Worm (Caenorhabditis elegans) whole organism, L4 larva: ENCODE results near the gene F40F8.5.
A peak's percentile ranks its signal among the peaks of the same experiment; 100 is the strongest.

Experiments
- D1046.2 ChIP-seq: fragments of 200-800 bp; sonication (Bioruptor generic); IDR thresholded peaks from 2 replicates; pipeline ENCODE4 v1.3.6; 2022; ENCODE audit warnings: missing genetic modification characterization, missing compliant biosample characterization
- F26F4.8 ChIP-seq: fragments of 200-800 bp; sonication (Bioruptor generic); conservative IDR thresholded peaks from 2 replicates; pipeline ENCODE4 v1.3.6; 2022; ENCODE audit warnings: missing genetic modification characterization, missing compliant biosample characterization
- F37D6.2 ChIP-seq: sonication (generic microtip); optimal IDR thresholded peaks from 2 replicates; lab custom pipeline; 2016; ENCODE audit warnings: mild to moderate bottlenecking, missing genetic modification characterization, missing compliant biosample characterization
- T20F7.1 ChIP-seq: fragments of 200-800 bp; sonication (Bioruptor generic); optimal IDR thresholded peaks from 2 replicates; lab custom pipeline; 2018; ENCODE audit warnings: mild to moderate bottlenecking, missing genetic modification characterization, missing compliant biosample characterization
- Y48G9A.11 ChIP-seq: fragments of 200-800 bp; sonication (Bioruptor generic); IDR thresholded peaks from 2 replicates; pipeline ENCODE4 v1.3.6; 2022; ENCODE audit warnings: missing genetic modification reagents, missing genetic modification characterization, missing compliant biosample characterization
- Y5F2A.4 ChIP-seq: fragments of 200-800 bp; sonication (Bioruptor generic); optimal IDR thresholded peaks from 2 replicates; lab custom pipeline; 2018; ENCODE audit warnings: mild to moderate bottlenecking, missing genetic modification characterization, missing compliant biosample characterization
- ZK337.2 ChIP-seq: fragments of 200-800 bp; sonication (Bioruptor generic); IDR thresholded peaks from 2 replicates; pipeline ENCODE4 v1.3.6; 2022; ENCODE audit warnings: missing genetic modification reagents, missing genetic modification characterization, missing compliant biosample characterization
- ZK546.5 ChIP-seq, 2 experiments: sonication (generic microtip); optimal IDR thresholded peaks; 2 replicates each; lab custom pipeline; 2017; ENCODE audit warnings: missing biosample characterization in 2 of 2, missing genetic modification characterization in 2 of 2
- aly-2 ChIP-seq: sonication (generic microtip); optimal IDR thresholded peaks from 2 replicates; lab custom pipeline; 2018; ENCODE audit warnings: missing biosample characterization, missing genetic modification characterization
- ama-1 ChIP-seq: fragments of 150-350 bp; optimal IDR thresholded peaks from 2 replicates; lab custom pipeline; 2014; ENCODE audit warnings: inconsistent platforms, mixed read lengths
- arid-1 ChIP-seq: fragments of 200-800 bp; sonication (Bioruptor generic); conservative IDR thresholded peaks from 2 replicates; pipeline ENCODE4 v1.3.6; 2022; ENCODE audit warnings: missing genetic modification reagents, missing genetic modification characterization, missing compliant biosample characterization
- ceh-20 ChIP-seq: fragments of 200-800 bp; sonication (Bioruptor generic); IDR thresholded peaks from 2 replicates; pipeline ENCODE4 v1.3.6; 2022; ENCODE audit warnings: missing genetic modification reagents, missing genetic modification characterization, missing compliant biosample characterization
- ceh-32 ChIP-seq: sonication (generic microtip); optimal IDR thresholded peaks from 2 replicates; lab custom pipeline; 2016; ENCODE audit warnings: mild to moderate bottlenecking, missing genetic modification characterization, missing compliant biosample characterization; ENCODE audit not compliant: poor library complexity
- ceh-44 ChIP-seq: fragments of 200-800 bp; sonication (Bioruptor generic); IDR thresholded peaks from 2 replicates; pipeline ENCODE4 v1.3.6; 2022; ENCODE audit warnings: missing genetic modification reagents, missing genetic modification characterization, missing compliant biosample characterization
- ceh-82 ChIP-seq: sonication (generic microtip); optimal IDR thresholded peaks from 2 replicates; lab custom pipeline; 2017; ENCODE audit warnings: missing biosample characterization, missing genetic modification characterization
- daf-12 ChIP-seq: fragments of 150-350 bp; optimal IDR thresholded peaks from 2 replicates; lab custom pipeline; 2014; ENCODE audit warnings: missing biosample characterization, missing genetic modification reagents, missing genetic modification characterization
- dmd-6 ChIP-seq: fragments of 200-800 bp; sonication (Bioruptor generic); IDR thresholded peaks from 2 replicates; pipeline ENCODE4 v1.3.6; 2022; ENCODE audit warnings: missing genetic modification reagents, missing genetic modification characterization, missing compliant biosample characterization
- dmd-9 ChIP-seq: fragments of 200-800 bp; sonication (Bioruptor generic); IDR thresholded peaks from 2 replicates; pipeline ENCODE4 v1.3.6; 2022; ENCODE audit warnings: missing genetic modification reagents, missing genetic modification characterization, missing compliant biosample characterization
- egl-27 ChIP-seq: sonication (generic microtip); optimal IDR thresholded peaks from 3 replicates; lab custom pipeline; 2017; ENCODE audit warnings: missing biosample characterization, missing genetic modification reagents, missing genetic modification characterization
- egl-43 ChIP-seq: fragments of 200-800 bp; sonication (Bioruptor generic); IDR thresholded peaks from 2 replicates; pipeline ENCODE4 v1.3.6; 2022; ENCODE audit warnings: missing genetic modification reagents, missing genetic modification characterization, missing compliant biosample characterization
- fkh-10 ChIP-seq: fragments of 150-350 bp; optimal IDR thresholded peaks from 2 replicates; lab custom pipeline; 2014; ENCODE audit warnings: missing biosample characterization, missing genetic modification reagents, missing genetic modification characterization
- gei-8 ChIP-seq: fragments of 200-800 bp; sonication (Bioruptor generic); optimal IDR thresholded peaks from 2 replicates; lab custom pipeline; 2018; ENCODE audit warnings: mild to moderate bottlenecking, missing genetic modification characterization, missing compliant biosample characterization
- hlh-11 ChIP-seq: fragments of 200-800 bp; sonication (Bioruptor generic); optimal IDR thresholded peaks from 2 replicates; lab custom pipeline; 2018; ENCODE audit warnings: mild to moderate bottlenecking, missing genetic modification characterization, missing compliant biosample characterization
- hmg-1.1 ChIP-seq: fragments of 200-800 bp; sonication (Bioruptor generic); IDR thresholded peaks from 2 replicates; pipeline ENCODE4 v1.3.6; 2022; ENCODE audit warnings: missing genetic modification reagents, missing genetic modification characterization, missing compliant biosample characterization
- jun-1 ChIP-seq: fragments of 150-350 bp; optimal IDR thresholded peaks from 2 replicates; lab custom pipeline; 2014; ENCODE audit warnings: missing biosample characterization, missing genetic modification reagents, missing genetic modification characterization
- lin-13 ChIP-seq: fragments of 150-350 bp; optimal IDR thresholded peaks from 2 replicates; lab custom pipeline; 2014; ENCODE audit warnings: missing biosample characterization, missing genetic modification reagents, missing genetic modification characterization
- lin-15B ChIP-seq: fragments of 150-350 bp; sonication (generic microtip); optimal IDR thresholded peaks from 3 replicates; lab custom pipeline; 2014; ENCODE audit warnings: missing biosample characterization, missing genetic modification characterization
- lin-29 ChIP-seq: fragments of 200-800 bp; sonication (Bioruptor generic); IDR thresholded peaks from 2 replicates; pipeline ENCODE4 v1.3.6; 2022; ENCODE audit warnings: missing genetic modification reagents, missing genetic modification characterization, missing compliant biosample characterization
- lin-38 ChIP-seq: fragments of 200-800 bp; sonication (Bioruptor generic); IDR thresholded peaks from 2 replicates; pipeline ENCODE4 v1.3.6; 2022; ENCODE audit warnings: missing genetic modification reagents, missing genetic modification characterization, missing compliant biosample characterization
- lin-39 ChIP-seq: fragments of 150-350 bp; optimal IDR thresholded peaks from 2 replicates; lab custom pipeline; 2014; ENCODE audit warnings: missing biosample characterization, missing genetic modification reagents, missing genetic modification characterization
- lir-3 ChIP-seq: sonication (generic microtip); optimal IDR thresholded peaks from 2 replicates; lab custom pipeline; 2016; ENCODE audit warnings: mild to moderate bottlenecking, missing genetic modification characterization, missing compliant biosample characterization
- lsy-2 ChIP-seq, 2 experiments: fragments of 150-350 bp in 1 of 2; sonication (generic microtip) in 1 of 2; optimal IDR thresholded peaks; 2 replicates each; lab custom pipeline; 2014 to 2017; ENCODE audit warnings: missing biosample characterization in 2 of 2, missing genetic modification characterization in 2 of 2
- mdt-29 ChIP-seq: fragments of 200-800 bp; sonication (Bioruptor generic); IDR thresholded peaks from 2 replicates; pipeline ENCODE4 v1.3.6; 2022; ENCODE audit warnings: missing genetic modification reagents, missing genetic modification characterization, missing compliant biosample characterization
- mes-2 ChIP-seq: sonication (generic microtip); optimal IDR thresholded peaks from 2 replicates; lab custom pipeline; 2016; ENCODE audit warnings: missing genotype, mild to moderate bottlenecking, missing genetic modification characterization, missing compliant biosample characterization; ENCODE audit not compliant: poor library complexity, severe bottlenecking
- mxl-3 ChIP-seq: fragments of 200-800 bp; sonication (Bioruptor generic); optimal IDR thresholded peaks from 2 replicates; lab custom pipeline; 2018; ENCODE audit warnings: mild to moderate bottlenecking, missing genetic modification characterization, missing compliant biosample characterization
- nhr-10 ChIP-seq: fragments of 150-350 bp; optimal IDR thresholded peaks from 2 replicates; lab custom pipeline; 2014; ENCODE audit warnings: missing biosample characterization, missing genetic modification characterization
- nhr-237 ChIP-seq: sonication (generic microtip); optimal IDR thresholded peaks from 2 replicates; lab custom pipeline; 2017; ENCODE audit warnings: missing biosample characterization, missing genetic modification characterization
- nhr-25 ChIP-seq: sonication (generic microtip); optimal IDR thresholded peaks from 2 replicates; lab custom pipeline; 2017; ENCODE audit warnings: missing genetic modification characterization, mild to moderate bottlenecking, missing compliant biosample characterization, antibody characterized with exemption, moderate library complexity, borderline replicate concordance; ENCODE audit not compliant: insufficient read depth
- nhr-28 ChIP-seq: fragments of 150-350 bp; optimal IDR thresholded peaks from 2 replicates; lab custom pipeline; 2014; ENCODE audit warnings: missing biosample characterization, missing genetic modification characterization
- nhr-42 ChIP-seq: fragments of 200-800 bp; sonication (Bioruptor generic); IDR thresholded peaks from 2 replicates; pipeline ENCODE4 v1.3.6; 2022; ENCODE audit warnings: missing genetic modification characterization, missing compliant biosample characterization
- nhr-76 ChIP-seq: fragments of 150-350 bp; optimal IDR thresholded peaks from 2 replicates; lab custom pipeline; 2014; ENCODE audit warnings: missing biosample characterization, missing genetic modification characterization
- nhr-77 ChIP-seq: fragments of 150-350 bp; optimal IDR thresholded peaks from 2 replicates; lab custom pipeline; 2014; ENCODE audit warnings: missing biosample characterization, missing genetic modification characterization
- pha-4 ChIP-seq, 2 experiments: fragments of 150-350 bp in 1 of 2; fragments of 200-800 bp in 1 of 2; sonication (Bioruptor generic) in 1 of 2; IDR thresholded peaks in 1 of 2; optimal IDR thresholded peaks in 1 of 2; 2 replicates each; pipeline versions ENCODE4 v1.3.6 to Lab custom; 2014 to 2022; ENCODE audit warnings: missing genetic modification characterization in 2 of 2, missing genetic modification reagents in 2 of 2, missing biosample characterization in 1 of 2, missing compliant biosample characterization in 1 of 2
- pqm-1 ChIP-seq: sonication (generic microtip); optimal IDR thresholded peaks from 2 replicates; lab custom pipeline; 2017; ENCODE audit warnings: missing biosample characterization, missing genetic modification characterization
- set-16 ChIP-seq: fragments of 200-800 bp; sonication (Bioruptor generic); IDR thresholded peaks from 2 replicates; pipeline ENCODE4 v1.3.6; 2022; ENCODE audit warnings: missing genetic modification reagents, missing genetic modification characterization, missing compliant biosample characterization
- snpc-1.2 ChIP-seq: fragments of 200-800 bp; sonication (Bioruptor generic); IDR thresholded peaks from 2 replicates; pipeline ENCODE4 v1.3.6; 2022; ENCODE audit warnings: missing genetic modification reagents, missing genetic modification characterization, missing compliant biosample characterization
- unc-62 ChIP-seq, 3 experiments: fragments of 150-350 bp in 1 of 3; sonication (generic microtip); optimal IDR thresholded peaks in 2 of 3; peaks in 1 of 3; 1 replicate in 1 of 3; 2 replicates in 2 of 3; lab custom pipeline; 2014 to 2017; ENCODE audit warnings: missing biosample characterization in 3 of 3, missing genetic modification characterization in 3 of 3, missing genetic modification reagents in 3 of 3, missing genotype in 1 of 3
- zag-1 ChIP-seq: fragments of 150-350 bp; optimal IDR thresholded peaks from 2 replicates; lab custom pipeline; 2014; ENCODE audit warnings: missing biosample characterization, missing genetic modification characterization
- ztf-11 ChIP-seq: fragments of 150-350 bp; optimal IDR thresholded peaks from 2 replicates; lab custom pipeline; 2014; ENCODE audit warnings: missing biosample characterization, missing genetic modification characterization

The F40F8.5 gene

ce11 chrII:11097154-11097887 is 37.4 kb downstream of the F40F8.5 start, which contains the start of the genes rpl-36.A and nuo-1 (continued):
- TF ChIP-seq dmd-9 (GFP tag; lab: Robert Waterston, UW) (no peak), nhr-237 (tag; lab: Kevin White, UChicago) (no peak), lin-13 (GFP tag; lab: Kevin White, UChicago) (peak; percentile 54), hlh-11 (tag; lab: Kevin White, UChicago) (peak; percentile 80), D1046.2 (peak; percentile 98), F26F4.8 (GFP tag; lab: Robert Waterston, UW) (no peak), mes-2 (tag; lab: Kevin White, UChicago) (peak; percentile 86), ceh-20 (GFP tag; lab: Robert Waterston, UW) (peak; percentile 43; the same call in 1 of the 2 replicates), lin-29 (GFP tag; lab: Robert Waterston, UW) (no peak), zag-1 (tag; lab: Kevin White, UChicago) (no peak), nhr-10 (tag; lab: Kevin White, UChicago) (no peak), jun-1 (tag; lab: Kevin White, UChicago) (no peak), pha-4 (GFP tag; IDR thresholded peaks at IDR 0.05; lab: Robert Waterston, UW) (no peak), pha-4 (tag; optimal IDR thresholded peaks at IDR 0.05; lab: Kevin White, UChicago) (peak; percentile 12), set-16 (GFP tag; lab: Robert Waterston, UW) (no peak), mdt-29 (GFP tag; lab: Robert Waterston, UW) (no peak), pqm-1 (no peak), dmd-6 (GFP tag; lab: Robert Waterston, UW) (peak; percentile 49), arid-1 (no peak), nhr-77 (tag; lab: Kevin White, UChicago) (peak; percentile 86), ztf-11 (no peak), ceh-82 (no peak), fkh-10 (GFP tag; lab: Kevin White, UChicago) (peak; percentile 1), Y5F2A.4 (GFP tag; lab: Kevin White, UChicago) (no peak), lin-39 (tag; lab: Kevin White, UChicago) (no peak), lin-15B (tag; lab: Kevin White, UChicago) (no peak), daf-12 (tag; lab: Kevin White, UChicago) (no peak), snpc-1.2 (GFP tag; lab: Robert Waterston, UW) (no peak), ZK546.5 (tag; optimal IDR thresholded peaks at IDR 0.05; lab: Kevin White, UChicago) (peak in 1 of 2 experiments; percentile 6), F37D6.2 (tag; lab: Kevin White, UChicago) (peak; percentile 27), ceh-32 (no peak), nhr-76 (tag; lab: Kevin White, UChicago) (no peak), unc-62 (GFP tag; optimal IDR thresholded peaks at IDR 0.05 in 1 of 2; lab: Kevin White, UChicago) (peak in 1 of 2 experiments; percentile 50), unc-62 (tag; optimal IDR thresholded peaks at IDR 0.05; lab: Kevin White, UChicago) (no peak), egl-43 (no peak), lir-3 (tag; lab: Kevin White, UChicago) (no peak), gei-8 (GFP tag; lab: Kevin White, UChicago) (no peak), ama-1 (lab: Kevin White, UChicago) (peak; percentile 56), lin-38 (GFP tag; lab: Robert Waterston, UW) (peak; percentile 78), nhr-42 (no peak), ZK337.2 (no peak), ceh-44 (GFP tag; lab: Robert Waterston, UW) (no peak), aly-2 (tag; lab: Kevin White, UChicago) (no peak), Y48G9A.11 (peak; percentile 83), hmg-1.1 (GFP tag; lab: Robert Waterston, UW) (peak; percentile 72), nhr-28 (tag; lab: Kevin White, UChicago) (peak; percentile 48), mxl-3 (GFP tag; lab: Kevin White, UChicago) (peak; percentile 36), T20F7.1 (GFP tag; lab: Kevin White, UChicago) (peak; percentile 96), nhr-25 (peak; percentile 9), egl-27 (tag; lab: Kevin White, UChicago) (no peak), lsy-2 (tag; optimal IDR thresholded peaks at IDR 0.05; lab: Kevin White, UChicago) (peak; percentile 91 to 99)
